Worm (Caenorhabditis elegans) whole organism, L4 larva: ENCODE results near the gene F23F12.13.

Experiments
- F44E2.7 ChIP-seq: fragments of 200-800 bp; sonication (Bioruptor generic); IDR thresholded peaks from 2 replicates; pipeline ENCODE4 v2.1.2; 2022; ENCODE audit warnings: missing genetic modification characterization, missing compliant biosample characterization
- F49E8.2 ChIP-seq: sonication (generic microtip); optimal IDR thresholded peaks from 2 replicates; lab custom pipeline; 2016; ENCODE audit warnings: missing compliant biosample characterization, mild to moderate bottlenecking, missing genetic modification characterization, borderline replicate concordance
- R02D3.7 ChIP-seq: fragments of 150-350 bp; sonication (generic microtip); optimal IDR thresholded peaks from 3 replicates; lab custom pipeline; 2014; ENCODE audit warnings: missing biosample characterization, missing genetic modification characterization
- Y105C5A.15 ChIP-seq: fragments of 200-800 bp; sonication (Bioruptor generic); IDR thresholded peaks from 2 replicates; pipeline ENCODE4 v1.3.6; 2022; ENCODE audit warnings: missing genetic modification characterization, missing compliant biosample characterization
- Y5F2A.4 ChIP-seq: fragments of 200-800 bp; sonication (Bioruptor generic); optimal IDR thresholded peaks from 2 replicates; lab custom pipeline; 2018; ENCODE audit warnings: mild to moderate bottlenecking, missing genetic modification characterization, missing compliant biosample characterization
- attf-4 ChIP-seq: sonication (generic microtip); optimal IDR thresholded peaks from 3 replicates; lab custom pipeline; 2017; ENCODE audit warnings: missing biosample characterization, missing genetic modification characterization
- ceh-32 ChIP-seq: sonication (generic microtip); optimal IDR thresholded peaks from 2 replicates; lab custom pipeline; 2016; ENCODE audit warnings: mild to moderate bottlenecking, missing genetic modification characterization, missing compliant biosample characterization; ENCODE audit not compliant: poor library complexity
- ceh-44 ChIP-seq: fragments of 200-800 bp; sonication (Bioruptor generic); IDR thresholded peaks from 2 replicates; pipeline ENCODE4 v1.3.6; 2022; ENCODE audit warnings: missing genetic modification reagents, missing genetic modification characterization, missing compliant biosample characterization
- cey-2 ChIP-seq: sonication (generic microtip); optimal IDR thresholded peaks from 3 replicates; lab custom pipeline; 2017; ENCODE audit warnings: missing genetic modification characterization, mild to moderate bottlenecking, missing compliant biosample characterization, antibody characterized with exemption, borderline replicate concordance; ENCODE audit not compliant: insufficient read depth
- daf-16 ChIP-seq, 3 experiments: sonication (generic microtip); optimal IDR thresholded peaks; 2 replicates each; lab custom pipeline; 2016 to 2017; ENCODE audit warnings: missing genetic modification characterization in 3 of 3, missing genetic modification reagents in 3 of 3, mild to moderate bottlenecking in 2 of 3, missing compliant biosample characterization in 2 of 3, missing biosample characterization in 1 of 3, moderate library complexity in 1 of 3
- dmd-6 ChIP-seq: fragments of 200-800 bp; sonication (Bioruptor generic); IDR thresholded peaks from 2 replicates; pipeline ENCODE4 v1.3.6; 2022; ENCODE audit warnings: missing genetic modification reagents, missing genetic modification characterization, missing compliant biosample characterization
- dmd-8 ChIP-seq: fragments of 200-800 bp; sonication (Bioruptor generic); IDR thresholded peaks from 2 replicates; pipeline ENCODE4 v1.3.6; 2022; ENCODE audit warnings: missing genetic modification characterization, missing compliant biosample characterization
- dmd-9 ChIP-seq: fragments of 200-800 bp; sonication (Bioruptor generic); IDR thresholded peaks from 2 replicates; pipeline ENCODE4 v1.3.6; 2022; ENCODE audit warnings: missing genetic modification reagents, missing genetic modification characterization, missing compliant biosample characterization
- dpl-1 ChIP-seq: fragments of 150-350 bp; optimal IDR thresholded peaks from 2 replicates; lab custom pipeline; 2014; ENCODE audit warnings: missing biosample characterization, missing genetic modification reagents, missing genetic modification characterization
- duxl-1 ChIP-seq: sonication (generic microtip); optimal IDR thresholded peaks from 2 replicates; lab custom pipeline; 2016; ENCODE audit warnings: mild to moderate bottlenecking, missing genetic modification characterization, moderate library complexity, missing compliant biosample characterization; ENCODE audit not compliant: poor library complexity
- dve-1 ChIP-seq: sonication (generic microtip); optimal IDR thresholded peaks from 2 replicates; lab custom pipeline; 2017; ENCODE audit warnings: antibody characterized with exemption, mild to moderate bottlenecking, missing genetic modification characterization, missing compliant biosample characterization; ENCODE audit not compliant: insufficient read depth
- fos-1 ChIP-seq: fragments of 150-350 bp; optimal IDR thresholded peaks from 2 replicates; lab custom pipeline; 2014; ENCODE audit warnings: missing biosample characterization, missing genetic modification characterization
- gei-8 ChIP-seq: fragments of 200-800 bp; sonication (Bioruptor generic); optimal IDR thresholded peaks from 2 replicates; lab custom pipeline; 2018; ENCODE audit warnings: mild to moderate bottlenecking, missing genetic modification characterization, missing compliant biosample characterization
- hlh-11 ChIP-seq: fragments of 200-800 bp; sonication (Bioruptor generic); optimal IDR thresholded peaks from 2 replicates; lab custom pipeline; 2018; ENCODE audit warnings: mild to moderate bottlenecking, missing genetic modification characterization, missing compliant biosample characterization
- hlh-30 ChIP-seq: sonication (generic microtip); optimal IDR thresholded peaks from 2 replicates; lab custom pipeline; 2017; ENCODE audit warnings: antibody characterized with exemption, mild to moderate bottlenecking, missing genetic modification characterization, missing compliant biosample characterization; ENCODE audit not compliant: insufficient read depth
- hmg-1.1 ChIP-seq: fragments of 200-800 bp; sonication (Bioruptor generic); IDR thresholded peaks from 2 replicates; pipeline ENCODE4 v1.3.6; 2022; ENCODE audit warnings: missing genetic modification reagents, missing genetic modification characterization, missing compliant biosample characterization
- lin-13 ChIP-seq: fragments of 150-350 bp; optimal IDR thresholded peaks from 2 replicates; lab custom pipeline; 2014; ENCODE audit warnings: missing biosample characterization, missing genetic modification reagents, missing genetic modification characterization
- lin-15B ChIP-seq: fragments of 150-350 bp; sonication (generic microtip); optimal IDR thresholded peaks from 3 replicates; lab custom pipeline; 2014; ENCODE audit warnings: missing biosample characterization, missing genetic modification characterization
- lin-38 ChIP-seq: fragments of 200-800 bp; sonication (Bioruptor generic); IDR thresholded peaks from 2 replicates; pipeline ENCODE4 v1.3.6; 2022; ENCODE audit warnings: missing genetic modification reagents, missing genetic modification characterization, missing compliant biosample characterization
- lsy-2 ChIP-seq, 2 experiments: fragments of 150-350 bp in 1 of 2; sonication (generic microtip) in 1 of 2; optimal IDR thresholded peaks; 2 replicates each; lab custom pipeline; 2014 to 2017; ENCODE audit warnings: missing biosample characterization in 2 of 2, missing genetic modification characterization in 2 of 2
- madf-5 ChIP-seq, 2 experiments: fragments of 200-800 bp; sonication (Bioruptor generic); IDR thresholded peaks; 2 replicates each; pipeline ENCODE4 v1.3.6; 2022; ENCODE audit warnings: missing compliant biosample characterization in 2 of 2, missing genetic modification characterization in 2 of 2
- madf-9 ChIP-seq: fragments of 200-800 bp; sonication (Bioruptor generic); conservative IDR thresholded peaks from 2 replicates; pipeline ENCODE4 v1.3.6; 2022; ENCODE audit warnings: missing genetic modification reagents, missing genetic modification characterization, missing compliant biosample characterization
- mep-1 ChIP-seq: fragments of 150-350 bp; sonication (generic microtip); optimal IDR thresholded peaks from 3 replicates; lab custom pipeline; 2014; ENCODE audit warnings: missing biosample characterization, missing genetic modification characterization
- mes-2 ChIP-seq: sonication (generic microtip); optimal IDR thresholded peaks from 2 replicates; lab custom pipeline; 2016; ENCODE audit warnings: missing genotype, mild to moderate bottlenecking, missing genetic modification characterization, missing compliant biosample characterization; ENCODE audit not compliant: poor library complexity, severe bottlenecking
- mxl-3 ChIP-seq: fragments of 200-800 bp; sonication (Bioruptor generic); optimal IDR thresholded peaks from 2 replicates; lab custom pipeline; 2018; ENCODE audit warnings: mild to moderate bottlenecking, missing genetic modification characterization, missing compliant biosample characterization
- nhr-102 ChIP-seq: sonication (generic microtip); optimal IDR thresholded peaks from 2 replicates; lab custom pipeline; 2016; ENCODE audit warnings: mild to moderate bottlenecking, missing genetic modification characterization, moderate library complexity, missing compliant biosample characterization
- nhr-25 ChIP-seq: sonication (generic microtip); optimal IDR thresholded peaks from 2 replicates; lab custom pipeline; 2017; ENCODE audit warnings: missing genetic modification characterization, mild to moderate bottlenecking, missing compliant biosample characterization, antibody characterized with exemption, moderate library complexity, borderline replicate concordance; ENCODE audit not compliant: insufficient read depth
- nhr-28 ChIP-seq: fragments of 150-350 bp; optimal IDR thresholded peaks from 2 replicates; lab custom pipeline; 2014; ENCODE audit warnings: missing biosample characterization, missing genetic modification characterization
- nhr-48 ChIP-seq: sonication (generic microtip); optimal IDR thresholded peaks from 2 replicates; lab custom pipeline; 2016; ENCODE audit warnings: mild to moderate bottlenecking, missing genetic modification characterization, missing compliant biosample characterization
- pqm-1 ChIP-seq: sonication (generic microtip); optimal IDR thresholded peaks from 2 replicates; lab custom pipeline; 2017; ENCODE audit warnings: missing biosample characterization, missing genetic modification characterization
- saeg-2 ChIP-seq: fragments of 200-800 bp; sonication (Bioruptor generic); IDR thresholded peaks from 2 replicates; pipeline ENCODE4 v1.3.6; 2022; ENCODE audit warnings: missing genetic modification reagents, missing genetic modification characterization, missing compliant biosample characterization
- sdz-12 ChIP-seq: fragments of 200-800 bp; sonication (Bioruptor generic); optimal IDR thresholded peaks from 2 replicates; lab custom pipeline; 2018; ENCODE audit warnings: mild to moderate bottlenecking, missing genetic modification characterization, missing compliant biosample characterization
- skn-1 ChIP-seq: fragments of 150-350 bp; optimal IDR thresholded peaks from 2 replicates; lab custom pipeline; 2014; ENCODE audit warnings: missing biosample characterization, missing genetic modification characterization
- snpc-4 ChIP-seq: fragments of 150-350 bp; optimal IDR thresholded peaks from 2 replicates; lab custom pipeline; 2014; ENCODE audit warnings: missing biosample characterization, missing genetic modification characterization
- spr-1 ChIP-seq: sonication (generic microtip); optimal IDR thresholded peaks from 2 replicates; lab custom pipeline; 2016; ENCODE audit warnings: mild to moderate bottlenecking, missing genetic modification characterization, missing compliant biosample characterization
- tag-97 ChIP-seq: fragments of 200-800 bp; sonication (Bioruptor generic); IDR thresholded peaks from 2 replicates; pipeline ENCODE4 v1.3.6; 2022; ENCODE audit warnings: missing genetic modification characterization, missing compliant biosample characterization
- unc-62 ChIP-seq, 3 experiments: fragments of 150-350 bp in 1 of 3; sonication (generic microtip); optimal IDR thresholded peaks in 2 of 3; peaks in 1 of 3; 1 replicate in 1 of 3; 2 replicates in 2 of 3; lab custom pipeline; 2014 to 2017; ENCODE audit warnings: missing biosample characterization in 3 of 3, missing genetic modification characterization in 3 of 3, missing genetic modification reagents in 3 of 3, missing genotype in 1 of 3
- vab-7 ChIP-seq: fragments of 200-800 bp; sonication (Bioruptor generic); IDR thresholded peaks from 2 replicates; pipeline ENCODE4 v1.3.6; 2022; ENCODE audit warnings: missing genetic modification reagents, missing genetic modification characterization, missing compliant biosample characterization

Gene F23F12.13

ce11 chrIII:6452278-6452677, 43.2 kb upstream of the F23F12.13 start, which contains the start of gene set-1:
TSS of gene set-1 (minus strand) at chrIII:6452378.
- TF ChIP-seq attf-4 (tag; lab: Kevin White, UChicago) (no peak), F49E8.2 (tag; lab: Kevin White, UChicago) (no peak), ceh-32 (tag; lab: Kevin White, UChicago) (no peak), saeg-2 (GFP tag; lab: Robert Waterston, UW) (no peak), F44E2.7 (GFP tag; lab: Robert Waterston, UW) (no peak), lin-38 (GFP tag; lab: Robert Waterston, UW) (no peak), nhr-28 (tag; lab: Kevin White, UChicago) (no peak), ceh-44 (GFP tag; lab: Robert Waterston, UW) (no peak)

- TF ChIP-seq lin-13 (GFP tag; lab: Kevin White, UChicago) (no peak), dve-1 (tag; lab: Kevin White, UChicago) (peak; percentile 5), mes-2 (tag; lab: Kevin White, UChicago) (peak; percentile 5), mep-1 (tag; lab: Kevin White, UChicago) (peak; percentile 40), unc-62 (GFP tag; optimal IDR thresholded peaks at IDR 0.05 in 1 of 2; lab: Kevin White, UChicago) (peak in 1 of 2 experiments; percentile 96), unc-62 (tag; optimal IDR thresholded peaks at IDR 0.05; lab: Kevin White, UChicago) (no peak), hmg-1.1 (GFP tag; lab: Robert Waterston, UW) (0 out of 2 replicates have a peak, but pooled peaks have one; percentile 11), nhr-102 (tag; lab: Kevin White, UChicago) (no peak), lin-38 (GFP tag; lab: Robert Waterston, UW) (peak; percentile 39; the same call in 1 of the 2 replicates), dmd-6 (GFP tag; lab: Robert Waterston, UW) (no peak), lsy-2 (tag; optimal IDR thresholded peaks at IDR 0.05; lab: Kevin White, UChicago) (peak in 1 of 2 experiments; percentile 28), hlh-30 (peak; percentile 76), dpl-1 (GFP tag; lab: Kevin White, UChicago) (peak; percentile 58), hlh-11 (tag; lab: Kevin White, UChicago) (peak; percentile 10)
- TF ChIP-seq, all 104 proteins: peak for 10
These were observed 42.8 kb upstream of the F23F12.13 start for ce11 chrIII:6452683-6453082.

ce11 chrIII:6453665-6454064, 41.8 kb upstream of the F23F12.13 start:
- no peak for TF ChIP-seq R02D3.7 (tag; lab: Kevin White, UChicago)
- no peak for TF ChIP-seq tag-97 (GFP tag; lab: Robert Waterston, UW)
- TF ChIP-seq dmd-9 (GFP tag; lab: Robert Waterston, UW) = no peak
- TF ChIP-seq skn-1 (tag; lab: Kevin White, UChicago) = no peak
- TF ChIP-seq vab-7 = no peak
- TF ChIP-seq pqm-1 (tag; lab: Kevin White, UChicago) = peak; percentile 27
- TF ChIP-seq cey-2 (tag; lab: Kevin White, UChicago) = no peak
- peak; percentile 71 for TF ChIP-seq mxl-3
- TF ChIP-seq daf-16 (GFP tag; optimal IDR thresholded peaks at IDR 0.05; lab: Kevin White, UChicago) = no peak
- peak; percentile 67 for TF ChIP-seq daf-16 (tag; optimal IDR thresholded peaks at IDR 0.05; lab: Kevin White, UChicago)
- TF ChIP-seq Y105C5A.15 (GFP tag; lab: Robert Waterston, UW) = no peak
- no peak for TF ChIP-seq madf-5 (GFP tag; IDR thresholded peaks at IDR 0.05; lab: Robert Waterston, UW)
- TF ChIP-seq nhr-102 (tag; lab: Kevin White, UChicago) = peak; percentile 8
- no peak for TF ChIP-seq snpc-4 (tag; lab: Kevin White, UChicago)
- peak; percentile 51 for TF ChIP-seq duxl-1
- peak; percentile 81 for TF ChIP-seq dpl-1 (GFP tag; lab: Kevin White, UChicago)
- no peak for TF ChIP-seq ceh-44 (GFP tag; lab: Robert Waterston, UW)
- TF ChIP-seq nhr-25 (tag; lab: Kevin White, UChicago) = peak; percentile 60
- no peak for TF ChIP-seq sdz-12
- no peak for TF ChIP-seq dmd-8
- TF ChIP-seq unc-62 (GFP tag; optimal IDR thresholded peaks at IDR 0.05 in 1 of 2; lab: Kevin White, UChicago) = peak in 1 of 2 experiments; percentile 65
- TF ChIP-seq unc-62 (tag; optimal IDR thresholded peaks at IDR 0.05; lab: Kevin White, UChicago) = no peak
- no peak for TF ChIP-seq fos-1
- peak; percentile 34 for TF ChIP-seq nhr-48 (tag; lab: Kevin White, UChicago)
- no peak for TF ChIP-seq F44E2.7 (GFP tag; lab: Robert Waterston, UW)
- 0 out of 2 replicates have a peak, but pooled peaks have one; percentile 34 for TF ChIP-seq madf-9 (GFP tag; lab: Robert Waterston, UW)
- no peak for TF ChIP-seq lin-15B (tag; lab: Kevin White, UChicago)
- peak; percentile 80 for TF ChIP-seq spr-1 (tag; lab: Kevin White, UChicago)
- TF ChIP-seq gei-8 (GFP tag; lab: Kevin White, UChicago) = no peak
- peak; percentile 80 for TF ChIP-seq nhr-28 (tag; lab: Kevin White, UChicago)
- TF ChIP-seq Y5F2A.4 = no peak
